Worm (Caenorhabditis elegans) whole organism, L4 larva: ENCODE results near the gene M04B2.6.

ENCODE experiments used
- D1046.2 ChIP-seq: fragments of 200-800 bp; sonication (Bioruptor generic); IDR thresholded peaks from 2 replicates; pipeline ENCODE4 v1.3.6; 2022; ENCODE audit warnings: missing genetic modification characterization, missing compliant biosample characterization
- F10B5.3 ChIP-seq: sonication (generic microtip); optimal IDR thresholded peaks from 2 replicates; lab custom pipeline; 2016; ENCODE audit warnings: mild to moderate bottlenecking, missing genetic modification characterization, missing compliant biosample characterization
- F49E8.2 ChIP-seq: sonication (generic microtip); optimal IDR thresholded peaks from 2 replicates; lab custom pipeline; 2016; ENCODE audit warnings: missing compliant biosample characterization, mild to moderate bottlenecking, missing genetic modification characterization, borderline replicate concordance
- aha-1 ChIP-seq: fragments of 150-350 bp; peaks from one replicate; lab custom pipeline; 2014; ENCODE audit warnings: missing biosample characterization, missing genetic modification characterization
- aly-2 ChIP-seq: sonication (generic microtip); optimal IDR thresholded peaks from 2 replicates; lab custom pipeline; 2018; ENCODE audit warnings: missing biosample characterization, missing genetic modification characterization
- ama-1 ChIP-seq: fragments of 150-350 bp; optimal IDR thresholded peaks from 2 replicates; lab custom pipeline; 2014; ENCODE audit warnings: inconsistent platforms, mixed read lengths
- attf-4 ChIP-seq: sonication (generic microtip); optimal IDR thresholded peaks from 3 replicates; lab custom pipeline; 2017; ENCODE audit warnings: missing biosample characterization, missing genetic modification characterization
- ceh-20 ChIP-seq: fragments of 200-800 bp; sonication (Bioruptor generic); IDR thresholded peaks from 2 replicates; pipeline ENCODE4 v1.3.6; 2022; ENCODE audit warnings: missing genetic modification reagents, missing genetic modification characterization, missing compliant biosample characterization
- cey-2 ChIP-seq: sonication (generic microtip); optimal IDR thresholded peaks from 3 replicates; lab custom pipeline; 2017; ENCODE audit warnings: missing genetic modification characterization, mild to moderate bottlenecking, missing compliant biosample characterization, antibody characterized with exemption, borderline replicate concordance; ENCODE audit not compliant: insufficient read depth
- daf-19 ChIP-seq: fragments of 200-800 bp; sonication (Bioruptor generic); conservative IDR thresholded peaks from 2 replicates; pipeline ENCODE4 v1.3.6; 2022; ENCODE audit warnings: missing genetic modification characterization, missing compliant biosample characterization
- daf-8 ChIP-seq: fragments of 200-800 bp; sonication (Bioruptor generic); IDR thresholded peaks from 2 replicates; pipeline ENCODE4 v1.3.6; 2022; ENCODE audit warnings: missing genetic modification characterization, missing compliant biosample characterization
- dmd-9 ChIP-seq: fragments of 200-800 bp; sonication (Bioruptor generic); IDR thresholded peaks from 2 replicates; pipeline ENCODE4 v1.3.6; 2022; ENCODE audit warnings: missing genetic modification reagents, missing genetic modification characterization, missing compliant biosample characterization
- dpl-1 ChIP-seq: fragments of 150-350 bp; optimal IDR thresholded peaks from 2 replicates; lab custom pipeline; 2014; ENCODE audit warnings: missing biosample characterization, missing genetic modification reagents, missing genetic modification characterization
- egl-43 ChIP-seq: fragments of 200-800 bp; sonication (Bioruptor generic); IDR thresholded peaks from 2 replicates; pipeline ENCODE4 v1.3.6; 2022; ENCODE audit warnings: missing genetic modification reagents, missing genetic modification characterization, missing compliant biosample characterization
- hmg-1.1 ChIP-seq: fragments of 200-800 bp; sonication (Bioruptor generic); IDR thresholded peaks from 2 replicates; pipeline ENCODE4 v1.3.6; 2022; ENCODE audit warnings: missing genetic modification reagents, missing genetic modification characterization, missing compliant biosample characterization
- jun-1 ChIP-seq: fragments of 150-350 bp; optimal IDR thresholded peaks from 2 replicates; lab custom pipeline; 2014; ENCODE audit warnings: missing biosample characterization, missing genetic modification reagents, missing genetic modification characterization
- lim-7 ChIP-seq: fragments of 200-800 bp; sonication (Bioruptor generic); IDR thresholded peaks from 2 replicates; pipeline ENCODE4 v1.3.6; 2022; ENCODE audit warnings: missing genetic modification characterization, missing compliant biosample characterization
- lin-1 ChIP-seq: fragments of 200-800 bp; sonication (Bioruptor generic); IDR thresholded peaks from 2 replicates; pipeline ENCODE4 v1.3.6; 2022; ENCODE audit warnings: missing genetic modification reagents, missing genetic modification characterization, missing compliant biosample characterization
- lin-39 ChIP-seq: fragments of 150-350 bp; optimal IDR thresholded peaks from 2 replicates; lab custom pipeline; 2014; ENCODE audit warnings: missing biosample characterization, missing genetic modification reagents, missing genetic modification characterization
- madf-5 ChIP-seq, 2 experiments: fragments of 200-800 bp; sonication (Bioruptor generic); IDR thresholded peaks; 2 replicates each; pipeline ENCODE4 v1.3.6; 2022; ENCODE audit warnings: missing compliant biosample characterization in 2 of 2, missing genetic modification characterization in 2 of 2
- mdt-29 ChIP-seq: fragments of 200-800 bp; sonication (Bioruptor generic); IDR thresholded peaks from 2 replicates; pipeline ENCODE4 v1.3.6; 2022; ENCODE audit warnings: missing genetic modification reagents, missing genetic modification characterization, missing compliant biosample characterization
- mep-1 ChIP-seq: fragments of 150-350 bp; sonication (generic microtip); optimal IDR thresholded peaks from 3 replicates; lab custom pipeline; 2014; ENCODE audit warnings: missing biosample characterization, missing genetic modification characterization
- mes-2 ChIP-seq: sonication (generic microtip); optimal IDR thresholded peaks from 2 replicates; lab custom pipeline; 2016; ENCODE audit warnings: missing genotype, mild to moderate bottlenecking, missing genetic modification characterization, missing compliant biosample characterization; ENCODE audit not compliant: poor library complexity, severe bottlenecking
- mxl-2 ChIP-seq: fragments of 200-800 bp; sonication (Bioruptor generic); conservative IDR thresholded peaks from 2 replicates; pipeline ENCODE4 v1.3.6; 2022; ENCODE audit warnings: missing genetic modification reagents, missing genetic modification characterization, missing compliant biosample characterization
- nhr-102 ChIP-seq: sonication (generic microtip); optimal IDR thresholded peaks from 2 replicates; lab custom pipeline; 2016; ENCODE audit warnings: mild to moderate bottlenecking, missing genetic modification characterization, moderate library complexity, missing compliant biosample characterization
- nhr-237 ChIP-seq: sonication (generic microtip); optimal IDR thresholded peaks from 2 replicates; lab custom pipeline; 2017; ENCODE audit warnings: missing biosample characterization, missing genetic modification characterization
- nhr-25 ChIP-seq: sonication (generic microtip); optimal IDR thresholded peaks from 2 replicates; lab custom pipeline; 2017; ENCODE audit warnings: missing genetic modification characterization, mild to moderate bottlenecking, missing compliant biosample characterization, antibody characterized with exemption, moderate library complexity, borderline replicate concordance; ENCODE audit not compliant: insufficient read depth
- nhr-76 ChIP-seq: fragments of 150-350 bp; optimal IDR thresholded peaks from 2 replicates; lab custom pipeline; 2014; ENCODE audit warnings: missing biosample characterization, missing genetic modification characterization
- php-3 ChIP-seq: fragments of 200-800 bp; sonication (Bioruptor generic); IDR thresholded peaks from 2 replicates; pipeline ENCODE4 v1.3.6; 2022; ENCODE audit warnings: missing genetic modification reagents, missing genetic modification characterization, missing compliant biosample characterization
- sdz-12 ChIP-seq: fragments of 200-800 bp; sonication (Bioruptor generic); optimal IDR thresholded peaks from 2 replicates; lab custom pipeline; 2018; ENCODE audit warnings: mild to moderate bottlenecking, missing genetic modification characterization, missing compliant biosample characterization
- set-16 ChIP-seq: fragments of 200-800 bp; sonication (Bioruptor generic); IDR thresholded peaks from 2 replicates; pipeline ENCODE4 v1.3.6; 2022; ENCODE audit warnings: missing genetic modification reagents, missing genetic modification characterization, missing compliant biosample characterization
- skn-1 ChIP-seq: fragments of 150-350 bp; optimal IDR thresholded peaks from 2 replicates; lab custom pipeline; 2014; ENCODE audit warnings: missing biosample characterization, missing genetic modification characterization
- tag-97 ChIP-seq: fragments of 200-800 bp; sonication (Bioruptor generic); IDR thresholded peaks from 2 replicates; pipeline ENCODE4 v1.3.6; 2022; ENCODE audit warnings: missing genetic modification characterization, missing compliant biosample characterization
- unc-130 ChIP-seq: sonication (generic microtip); optimal IDR thresholded peaks from 2 replicates; lab custom pipeline; 2016; ENCODE audit warnings: missing genetic modification reagents, missing genetic modification characterization, missing compliant biosample characterization
- unc-62 ChIP-seq, 3 experiments: fragments of 150-350 bp in 1 of 3; sonication (generic microtip); optimal IDR thresholded peaks in 2 of 3; peaks in 1 of 3; 1 replicate in 1 of 3; 2 replicates in 2 of 3; lab custom pipeline; 2014 to 2017; ENCODE audit warnings: missing biosample characterization in 3 of 3, missing genetic modification characterization in 3 of 3, missing genetic modification reagents in 3 of 3, missing genotype in 1 of 3
- zip-11 ChIP-seq: fragments of 200-800 bp; sonication (Bioruptor generic); IDR thresholded peaks from 2 replicates; pipeline ENCODE4 v1.3.6; 2022; ENCODE audit warnings: missing genetic modification characterization, missing compliant biosample characterization

The M04B2.6 gene

DNA sequence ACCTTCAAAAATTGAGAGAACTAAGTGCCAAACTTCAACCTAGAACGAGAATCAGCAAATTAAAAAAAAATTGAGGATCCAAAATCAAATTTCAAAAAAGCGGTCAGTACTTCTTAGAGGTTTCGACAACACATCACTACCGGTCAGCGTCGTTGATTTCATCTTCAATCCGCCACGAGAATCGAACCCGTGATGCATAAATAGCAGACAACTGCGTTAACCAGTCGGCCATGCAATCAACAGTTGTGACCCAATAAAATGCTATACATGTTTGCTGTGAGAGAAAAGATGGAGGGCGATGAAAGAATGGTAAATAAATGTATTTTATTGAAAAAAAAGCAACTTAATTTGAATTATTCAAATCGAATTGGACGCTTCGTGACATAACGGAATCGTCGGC is 39.1 kb upstream of the M04B2.6 start (continued):
- TF ChIP-seq mxl-2 (GFP tag; lab: Robert Waterston, UW), result 0 out of 2 replicates have a peak, but pooled peaks have one; percentile 39
- no peak for TF ChIP-seq set-16
- 0 out of 2 replicates have a peak, but pooled peaks have one; percentile 56 for TF ChIP-seq D1046.2 (GFP tag; lab: Robert Waterston, UW)
- TF ChIP-seq jun-1 (tag; lab: Kevin White, UChicago), result peak; percentile 42
- 0 out of 2 replicates have a peak, but pooled peaks have one; percentile 66 for TF ChIP-seq zip-11
- TF ChIP-seq php-3 (GFP tag; lab: Robert Waterston, UW), result peak; percentile 16; the same call in 1 of the 2 replicates
- no peak for TF ChIP-seq aly-2 (tag; lab: Kevin White, UChicago)
- no peak for TF ChIP-seq mdt-29 (GFP tag; lab: Robert Waterston, UW)
- TF ChIP-seq daf-19 (GFP tag; lab: Robert Waterston, UW), result peak; percentile 72
- peak; percentile 89 for TF ChIP-seq mes-2 (tag; lab: Kevin White, UChicago)
- TF ChIP-seq mep-1 (tag; lab: Kevin White, UChicago), result no peak
- TF ChIP-seq hmg-1.1 (GFP tag; lab: Robert Waterston, UW), result peak; percentile 85
- TF ChIP-seq F49E8.2 (tag; lab: Kevin White, UChicago), result peak; percentile 55
- TF ChIP-seq unc-130 (GFP tag; lab: Kevin White, UChicago), result peak; percentile 77
- no peak for TF ChIP-seq egl-43 (GFP tag; lab: Robert Waterston, UW)
- TF ChIP-seq tag-97, result no peak
- TF ChIP-seq lim-7 (GFP tag; lab: Robert Waterston, UW), result no peak; the same call in 1 of the 2 replicates
- peak; percentile 79 for TF ChIP-seq sdz-12 (GFP tag; lab: Kevin White, UChicago)
- TF ChIP-seq ceh-20 (GFP tag; lab: Robert Waterston, UW), result no peak
- no peak for TF ChIP-seq lin-1
- TF ChIP-seq nhr-102 (tag; lab: Kevin White, UChicago), result peak; percentile 84

DNA sequence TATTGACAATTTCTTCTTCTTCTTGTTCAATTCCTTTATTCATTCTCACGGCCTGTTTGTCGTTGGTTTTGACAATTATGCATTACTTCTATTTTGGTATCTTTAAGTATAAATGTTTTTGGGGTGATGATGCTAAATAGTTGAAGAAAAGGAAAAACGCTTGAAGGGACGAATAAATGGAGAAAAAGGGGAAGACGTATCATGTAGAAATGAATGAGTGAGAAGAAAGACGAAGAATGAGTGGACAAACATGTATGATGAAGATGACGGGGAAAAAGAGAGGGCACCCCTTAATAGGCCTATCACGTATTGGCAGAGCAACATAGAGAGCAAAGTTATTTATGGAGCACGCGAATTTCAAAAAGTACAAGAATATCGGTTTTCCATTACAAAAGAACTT is 38.1 kb upstream of the M04B2.6 start, which contains the start of gene M04B2.7:
M04B2.7 (minus strand) TSS at position 101 of the 400 bp plus-strand sequence.
- peak in 1 of 2 experiments; percentile 53 for TF ChIP-seq unc-62 (GFP tag; optimal IDR thresholded peaks at IDR 0.05 in 1 of 2; lab: Kevin White, UChicago)
- TF ChIP-seq unc-62 (tag; optimal IDR thresholded peaks at IDR 0.05; lab: Kevin White, UChicago), result no peak
- no peak for TF ChIP-seq php-3 (GFP tag; lab: Robert Waterston, UW)
- TF ChIP-seq cey-2 (tag; lab: Kevin White, UChicago), result no peak
- TF ChIP-seq, all 104 proteins: peak for 1

DNA sequence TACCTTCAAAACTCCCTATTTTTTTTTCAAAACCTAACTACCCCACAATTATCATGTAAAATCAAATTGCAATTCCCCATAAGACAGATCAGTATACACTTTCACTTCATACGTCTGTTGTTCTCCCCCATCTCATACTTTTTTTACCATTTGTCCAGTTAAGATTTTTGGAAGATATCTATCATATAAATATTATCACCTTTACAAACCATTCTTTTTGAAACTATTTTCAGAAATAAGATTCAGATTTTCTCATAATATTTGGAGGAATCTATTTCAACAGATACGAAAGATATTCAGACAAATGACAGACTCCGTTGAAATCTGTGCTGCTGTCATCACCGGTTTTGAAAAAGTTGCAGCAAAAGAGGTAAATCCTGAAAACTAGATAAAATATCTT is 17.2 kb upstream of the M04B2.6 start, which contains the start of gene M04B2.2:
M04B2.2 (plus strand) TSS at position 301 of the 400 bp plus-strand sequence.
- TF ChIP-seq F10B5.3 (tag; lab: Kevin White, UChicago) (no peak), aha-1 (peak; percentile 47), F49E8.2 (tag; lab: Kevin White, UChicago) (no peak), lin-39 (no peak), ama-1 (peak; percentile 56), dpl-1 (GFP tag; lab: Kevin White, UChicago) (no peak), mdt-29 (GFP tag; lab: Robert Waterston, UW) (no peak), aly-2 (tag; lab: Kevin White, UChicago) (peak; percentile 52), nhr-237 (tag; lab: Kevin White, UChicago) (no peak), nhr-76 (no peak), nhr-25 (tag; lab: Kevin White, UChicago) (no peak), madf-5 (GFP tag; IDR thresholded peaks at IDR 0.05; lab: Robert Waterston, UW) (no peak), attf-4 (tag; lab: Kevin White, UChicago) (no peak), mep-1 (tag; lab: Kevin White, UChicago) (peak; percentile 67), skn-1 (tag; lab: Kevin White, UChicago) (no peak), lin-1 (no peak), php-3 (GFP tag; lab: Robert Waterston, UW) (no peak), tag-97 (no peak), dmd-9 (GFP tag; lab: Robert Waterston, UW) (no peak), egl-43 (GFP tag; lab: Robert Waterston, UW) (no peak), daf-8 (GFP tag; lab: Robert Waterston, UW) (no peak)
